Fruit fly (Drosophila melanogaster): ENCODE data around the gene CG34027.

CG34027 gene

DNA sequence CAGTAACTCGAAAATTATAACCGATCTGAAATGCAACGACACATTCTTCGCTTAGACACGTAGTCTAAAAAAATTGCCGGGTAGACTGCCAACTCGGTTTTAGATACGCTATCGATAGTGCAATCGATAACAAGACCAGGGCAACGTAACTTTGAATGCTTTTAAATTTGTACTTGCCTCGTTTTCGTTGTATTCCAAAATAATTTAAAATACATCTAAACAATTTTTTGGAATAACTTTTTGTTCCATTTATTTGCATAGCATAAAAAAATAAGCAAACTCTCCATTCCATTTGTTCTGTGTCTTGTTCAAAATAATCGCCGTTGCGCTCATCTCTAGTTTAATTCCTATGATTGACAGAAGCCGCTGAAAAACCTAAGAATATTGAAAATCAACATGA lies 39.3 kb downstream of the CG34027 start, which contains the start of the genes Stt3B and CG11839 (continued):
- TF ChIP-seq CG15514 (GFP tag; optimal IDR thresholded peaks at IDR 0.05) (peak; percentile 70), Camta (GFP tag; optimal IDR thresholded peaks at IDR 0.05) (peak; percentile 74), CG14050 (GFP tag; IDR thresholded peaks at IDR 0.05) (peak; percentile 55), org-1 (GFP tag; optimal IDR thresholded peaks at IDR 0.05) (no peak), MTF-1 (GFP tag; optimal IDR thresholded peaks at IDR 0.05; ENCODE audit: borderline replicate concordance) (no peak), CG2889 (GFP tag; IDR thresholded peaks at IDR 0.05) (peak; percentile 17; the same call in 1 of the 3 replicates), shn (GFP tag; optimal IDR thresholded peaks at IDR 0.05) (peak; percentile 81), Mes4 (GFP tag; optimal IDR thresholded peaks at IDR 0.05) (peak; percentile 53), CG4282 (GFP tag; optimal IDR thresholded peaks at IDR 0.05) (peak; percentile 67), CG30020 (tag; optimal IDR thresholded peaks at IDR 0.05) (peak; percentile 91), CG5245 (GFP tag; optimal IDR thresholded peaks at IDR 0.05) (peak; percentile 42), CG6791 (GFP tag; IDR thresholded peaks at IDR 0.05; ENCODE audit: partially characterized antibody) (peak; percentile 82), CG12155 (GFP tag; optimal IDR thresholded peaks at IDR 0.05) (peak; percentile 79), bsh (GFP tag; optimal IDR thresholded peaks at IDR 0.05) (no peak), ash1 (GFP tag; optimal IDR thresholded peaks at IDR 0.05) (no peak), cas (GFP tag; IDR thresholded peaks at IDR 0.05) (peak; percentile 10; the same call in 1 of the 2 replicates), so (GFP tag; IDR thresholded peaks at IDR 0.05) (peak; percentile 25; the same call in 1 of the 3 replicates), Myb (GFP tag; optimal IDR thresholded peaks at IDR 0.05) (peak; percentile 73), zfh2 (GFP tag; optimal IDR thresholded peaks at IDR 0.05) (peak; percentile 92), Hsf (GFP tag; optimal IDR thresholded peaks at IDR 0.05) (peak; percentile 82), CG2875 (GFP tag; optimal IDR thresholded peaks at IDR 0.05) (no peak), Side (GFP tag; optimal IDR thresholded peaks at IDR 0.05) (peak; percentile 72), tll (GFP tag; optimal IDR thresholded peaks at IDR 0.05) (peak in 1 of 2 experiments; percentile 35), CG8359 (GFP tag; optimal IDR thresholded peaks at IDR 0.05; ENCODE audit: borderline replicate concordance) (no peak), BEAF-32 (GFP tag; optimal IDR thresholded peaks at IDR 0.05) (peak; percentile 97), stc (GFP tag; IDR thresholded peaks at IDR 0.05) (0 out of 2 replicates have a peak, but pooled peaks have one; percentile 21), Sry-β (GFP tag; optimal IDR thresholded peaks at IDR 0.05) (peak; percentile 31), jigr1 (GFP tag; IDR thresholded peaks at IDR 0.05) (no peak), CG7963 (GFP tag; IDR thresholded peaks at IDR 0.05; ENCODE audit: partially characterized antibody) (peak; percentile 66; the same call in 2 of the 3 replicates), CG31388 (GFP tag; optimal IDR thresholded peaks at IDR 0.05) (peak; percentile 48), CG12942 (GFP tag; optimal IDR thresholded peaks at IDR 0.05) (peak; percentile 75), Doc3 (GFP tag; IDR thresholded peaks at IDR 0.05; ENCODE audit: partially characterized antibody) (peak; percentile 94), ttk (GFP tag; IDR thresholded peaks at IDR 0.05) (0 out of 2 replicates have a peak, but pooled peaks have one; percentile 6), CG12391 (tag; optimal IDR thresholded peaks at IDR 0.05) (peak; percentile 84), nom (GFP tag; optimal IDR thresholded peaks at IDR 0.05) (peak; percentile 24), CG3163 (GFP tag; optimal IDR thresholded peaks at IDR 0.05) (peak; percentile 68), sna (GFP tag; IDR thresholded peaks at IDR 0.05; ENCODE audit: partially characterized antibody) (peak; percentile 93), HLH54F (GFP tag; optimal IDR thresholded peaks at IDR 0.05) (peak; percentile 79), CG12219 (GFP tag; optimal IDR thresholded peaks at IDR 0.05) (no peak), CG1529 (GFP tag; optimal IDR thresholded peaks at IDR 0.05) (no peak), lab (GFP tag; optimal IDR thresholded peaks at IDR 0.05) (no peak), Ets97D (GFP tag; optimal IDR thresholded peaks at IDR 0.05) (peak; percentile 90), nerfin-2 (GFP tag; IDR thresholded peaks at IDR 0.05; ENCODE audit: partially characterized antibody) (peak; percentile 70; the same call in 1 of the 2 replicates), CG5953 (GFP tag; IDR thresholded peaks at IDR 0.05) (no peak), CG8944 (GFP tag; optimal IDR thresholded peaks at IDR 0.05) (peak; percentile 71), zen (tag; optimal IDR thresholded peaks at IDR 0.05) (peak; percentile 48), lola (GFP tag; optimal IDR thresholded peaks at IDR 0.05) (peak in 1 of 3 experiments; percentile 68), wek (GFP tag; optimal IDR thresholded peaks at IDR 0.05) (no peak), CG13296 (GFP tag; optimal IDR thresholded peaks at IDR 0.05) (peak; percentile 69)

All from whole organism, embryonic.